Fruit fly (Drosophila melanogaster) whole organism, embryonic: ENCODE results near the gene CG12723.

ENCODE experiments used
- Ada2b ChIP-seq: fragments of 200-800 bp; sonication (Bioruptor generic); IDR thresholded peaks from 2 replicates; pipeline ENCODE4 v1.3.6; 2022; ENCODE audit warnings: missing biosample characterization, missing genetic modification characterization
- Asciz ChIP-seq: fragments of 200-800 bp; sonication (Bioruptor generic); optimal IDR thresholded peaks from 2 replicates; lab custom pipeline; 2017; ENCODE audit warnings: missing biosample characterization, mild to moderate bottlenecking, missing genetic modification characterization, missing genetic modification reagents
- Atf6 ChIP-seq: fragments of 200-800 bp; sonication (Bioruptor generic); IDR thresholded peaks from 2 replicates; pipeline ENCODE4 v1.3.6; 2022; ENCODE audit warnings: missing biosample characterization, missing genetic modification characterization
- CG10147 ChIP-seq: fragments of 200-800 bp; sonication (Bioruptor generic); optimal IDR thresholded peaks from 2 replicates; lab custom pipeline; 2019; ENCODE audit warnings: missing biosample characterization, mild to moderate bottlenecking, missing genetic modification characterization, moderate library complexity
- CG10431 ChIP-seq: fragments of 200-800 bp; sonication (Bioruptor generic); optimal IDR thresholded peaks from 3 replicates; lab custom pipeline; 2018; ENCODE audit warnings: missing biosample characterization, mild to moderate bottlenecking, missing genetic modification characterization
- CG10462 ChIP-seq: fragments of 200-800 bp; sonication (Bioruptor generic); optimal IDR thresholded peaks from 2 replicates; lab custom pipeline; 2016; ENCODE audit warnings: missing biosample characterization, missing genetic modification characterization
- CG12236 ChIP-seq: fragments of 200-800 bp; sonication (Bioruptor generic); optimal IDR thresholded peaks from 2 replicates; lab custom pipeline; 2016; ENCODE audit warnings: missing biosample characterization, missing genetic modification characterization
- CG13287 ChIP-seq: fragments of 200-800 bp; sonication (Bioruptor generic); IDR thresholded peaks from 2 replicates; pipeline ENCODE4 v1.3.6; 2022; ENCODE audit warnings: missing biosample characterization, missing genetic modification characterization; ENCODE audit not compliant: partially characterized antibody
- CG14050 ChIP-seq: fragments of 200-800 bp; sonication (Bioruptor generic); IDR thresholded peaks from 3 replicates; pipeline ENCODE4 v1.3.6; 2022; ENCODE audit warnings: missing biosample characterization, missing genetic modification characterization
- CG14441 ChIP-seq: fragments of 200-800 bp; sonication (Bioruptor generic); IDR thresholded peaks from 2 replicates; pipeline ENCODE4 v1.3.6; 2022; ENCODE audit warnings: missing biosample characterization, missing genetic modification characterization
- CG14860 ChIP-seq: fragments of 200-800 bp; sonication (Bioruptor generic); IDR thresholded peaks from 3 replicates; pipeline ENCODE4 v1.3.6; 2022; ENCODE audit warnings: missing biosample characterization, missing genetic modification characterization; ENCODE audit not compliant: partially characterized antibody
- CG16779 ChIP-seq: fragments of 200-800 bp; sonication (Bioruptor generic); IDR thresholded peaks from 2 replicates; pipeline ENCODE4 v1.3.6; 2022; ENCODE audit warnings: missing biosample characterization, missing genetic modification characterization
- CG16813 ChIP-seq: fragments of 200-800 bp; sonication (Bioruptor generic); IDR thresholded peaks from 3 replicates; pipeline ENCODE4 v1.3.6; 2022; ENCODE audit warnings: missing biosample characterization, missing genetic modification characterization; ENCODE audit not compliant: partially characterized antibody
- CG30403 ChIP-seq: fragments of 200-800 bp; sonication (Bioruptor generic); optimal IDR thresholded peaks from 3 replicates; lab custom pipeline; 2016; ENCODE audit warnings: missing biosample characterization, missing genetic modification characterization
- CG32772 ChIP-seq: fragments of 200-800 bp; sonication (Bioruptor generic); IDR thresholded peaks from 2 replicates; pipeline ENCODE4 v1.3.6; 2022; ENCODE audit warnings: missing biosample characterization, missing genetic modification characterization
- CG33557 ChIP-seq: fragments of 200-800 bp; sonication (Bioruptor generic); optimal IDR thresholded peaks from 2 replicates; lab custom pipeline; 2019; ENCODE audit warnings: missing biosample characterization, mild to moderate bottlenecking, missing genetic modification characterization, moderate library complexity
- CG4730 ChIP-seq: fragments of 200-800 bp; sonication (Bioruptor generic); IDR thresholded peaks from 2 replicates; pipeline ENCODE4 v1.3.6; 2022; ENCODE audit warnings: missing biosample characterization, missing genetic modification characterization
- CG6175 ChIP-seq: fragments of 200-800 bp; sonication (Bioruptor generic); IDR thresholded peaks from 3 replicates; pipeline ENCODE4 v1.3.6; 2022; ENCODE audit warnings: missing biosample characterization, missing genetic modification characterization
- CG6765 ChIP-seq: fragments of 200-800 bp; sonication (Bioruptor generic); optimal IDR thresholded peaks from 3 replicates; lab custom pipeline; 2017; ENCODE audit warnings: missing biosample characterization, mild to moderate bottlenecking, missing genetic modification characterization
- CG7786 ChIP-seq: fragments of 200-800 bp; sonication (Bioruptor generic); optimal IDR thresholded peaks from 2 replicates; lab custom pipeline; 2016; ENCODE audit warnings: missing biosample characterization, missing genetic modification characterization
- CG8290 ChIP-seq, 3 experiments: fragments of 200-800 bp; sonication (Bioruptor generic); optimal IDR thresholded peaks; 2 replicates each; lab custom pipeline; 2016 to 2019; ENCODE audit warnings: missing biosample characterization in 3 of 3, missing genetic modification characterization in 3 of 3, mild to moderate bottlenecking in 2 of 3, moderate library complexity in 1 of 3
- CG9817 ChIP-seq: fragments of 200-800 bp; sonication (Bioruptor generic); optimal IDR thresholded peaks from 2 replicates; lab custom pipeline; 2018; ENCODE audit warnings: missing biosample characterization, mild to moderate bottlenecking, missing genetic modification characterization, moderate library complexity
- Doc3 ChIP-seq: fragments of 200-800 bp; sonication (Bioruptor generic); IDR thresholded peaks from 3 replicates; pipeline ENCODE4 v1.3.6; 2022; ENCODE audit warnings: missing biosample characterization, missing genetic modification characterization; ENCODE audit not compliant: partially characterized antibody
- HLH3B ChIP-seq: fragments of 200-800 bp; sonication (Bioruptor generic); IDR thresholded peaks from 2 replicates; pipeline ENCODE4 v1.3.6; 2022; ENCODE audit warnings: missing biosample characterization, missing genetic modification characterization
- Hand ChIP-seq: fragments of 200-800 bp; sonication (Bioruptor generic); optimal IDR thresholded peaks from 2 replicates; lab custom pipeline; 2017; ENCODE audit warnings: mild to moderate bottlenecking, missing biosample characterization, missing genetic modification reagents, missing genetic modification characterization
- HmgZ ChIP-seq: fragments of 200-800 bp; sonication (Bioruptor generic); optimal IDR thresholded peaks from 2 replicates; lab custom pipeline; 2018; ENCODE audit warnings: missing biosample characterization, mild to moderate bottlenecking, missing genetic modification characterization
- Hmr ChIP-seq: fragments of 200-800 bp; sonication (Bioruptor generic); optimal IDR thresholded peaks from 3 replicates; lab custom pipeline; 2017; ENCODE audit warnings: mild to moderate bottlenecking, missing biosample characterization, missing genetic modification reagents, missing genetic modification characterization
- Med ChIP-seq: fragments of 200-800 bp; sonication (Bioruptor generic); peaks from one replicate; lab custom pipeline; 2016; ENCODE audit warnings: missing biosample characterization, missing genetic modification characterization, mild to moderate bottlenecking, inconsistent platforms, moderate library complexity
- Mrtf ChIP-seq: fragments of 200-800 bp; sonication (Bioruptor generic); IDR thresholded peaks from 3 replicates; pipeline ENCODE4 v1.3.6; 2022; ENCODE audit warnings: missing biosample characterization, missing genetic modification characterization
- Ravus ChIP-seq: fragments of 200-800 bp; sonication (Bioruptor generic); IDR thresholded peaks from 2 replicates; pipeline ENCODE4 v1.3.6; 2022; ENCODE audit warnings: missing biosample characterization, missing genetic modification characterization
- Side ChIP-seq: fragments of 200-800 bp; sonication (Bioruptor generic); optimal IDR thresholded peaks from 2 replicates; lab custom pipeline; 2016; ENCODE audit warnings: missing biosample characterization, missing genetic modification characterization
- Trl ChIP-seq, 3 experiments: fragments of >200 bp in 2 of 3; fragments of 200-800 bp in 1 of 3; sonication (Bioruptor generic) in 1 of 3; optimal IDR thresholded peaks; 2 replicates in 1 of 3; 3 replicates in 2 of 3; lab custom pipeline; 2016 to 2017; ENCODE audit warnings: missing biosample characterization in 1 of 3, missing genetic modification characterization in 1 of 3
- ash1 ChIP-seq: fragments of 200-800 bp; sonication (Bioruptor generic); optimal IDR thresholded peaks from 2 replicates; lab custom pipeline; 2018; ENCODE audit warnings: missing biosample characterization, mild to moderate bottlenecking, missing genetic modification characterization
- bbx ChIP-seq: fragments of 200-800 bp; sonication (Bioruptor generic); IDR thresholded peaks from 2 replicates; pipeline ENCODE4 v1.3.6; 2022; ENCODE audit warnings: missing biosample characterization, missing genetic modification characterization; ENCODE audit not compliant: partially characterized antibody
- cad ChIP-seq: fragments of >200 bp; optimal IDR thresholded peaks from 2 replicates; lab custom pipeline; 2017; ENCODE audit warnings: missing biosample characterization, missing genetic modification characterization
- cas ChIP-seq: fragments of 200-800 bp; sonication (Bioruptor generic); IDR thresholded peaks from 2 replicates; pipeline ENCODE4 v1.3.6; 2022; ENCODE audit warnings: missing biosample characterization, missing genetic modification characterization
- chif ChIP-seq, 2 experiments: fragments of 200-800 bp; sonication (Bioruptor generic); optimal IDR thresholded peaks; 3 replicates each; lab custom pipeline; 2016; ENCODE audit warnings: missing biosample characterization in 2 of 2, missing genetic modification characterization in 2 of 2
- gsb ChIP-seq: fragments of 200-800 bp; sonication (Bioruptor generic); IDR thresholded peaks from 2 replicates; pipeline ENCODE4 v1.3.6; 2022; ENCODE audit warnings: missing biosample characterization, missing genetic modification characterization
- h ChIP-seq: fragments of >200 bp; optimal IDR thresholded peaks from 2 replicates; lab custom pipeline; 2017
- hkb ChIP-seq, 2 experiments: fragments of 200-800 bp in 1 of 2; fragments of >200 bp in 1 of 2; sonication (Bioruptor generic) in 1 of 2; IDR thresholded peaks in 1 of 2; optimal IDR thresholded peaks in 1 of 2; 2 replicates each; pipeline versions ENCODE4 v1.3.6 to Lab custom; 2017 to 2022; ENCODE audit warnings: missing biosample characterization in 1 of 2, missing genetic modification characterization in 1 of 2
- kah ChIP-seq: fragments of 200-800 bp; sonication (Bioruptor generic); optimal IDR thresholded peaks from 2 replicates; lab custom pipeline; 2018; ENCODE audit warnings: missing biosample characterization, mild to moderate bottlenecking, missing genetic modification characterization
- luna ChIP-seq: fragments of 200-800 bp; sonication (Bioruptor generic); optimal IDR thresholded peaks from 2 replicates; lab custom pipeline; 2016; ENCODE audit warnings: missing biosample characterization, missing genetic modification characterization
- odd ChIP-seq: fragments of 200-800 bp; sonication (Bioruptor generic); optimal IDR thresholded peaks from 2 replicates; lab custom pipeline; 2017; ENCODE audit warnings: missing biosample characterization, mild to moderate bottlenecking, missing genetic modification characterization
- pfk ChIP-seq: fragments of 200-800 bp; sonication (Bioruptor generic); optimal IDR thresholded peaks from 2 replicates; lab custom pipeline; 2018; ENCODE audit warnings: missing biosample characterization, mild to moderate bottlenecking, missing genetic modification characterization, moderate library complexity
- pzg ChIP-seq: fragments of 200-800 bp; sonication (Bioruptor generic); optimal IDR thresholded peaks from 3 replicates; lab custom pipeline; 2018; ENCODE audit warnings: missing biosample characterization, mild to moderate bottlenecking, missing genetic modification characterization, moderate library complexity
- tgo ChIP-seq: fragments of 200-800 bp; sonication (Bioruptor generic); IDR thresholded peaks from 3 replicates; pipeline ENCODE4 v1.3.6; 2022; ENCODE audit warnings: missing biosample characterization, missing genetic modification characterization
- zen ChIP-seq: fragments of 200-800 bp; sonication (Bioruptor generic); optimal IDR thresholded peaks from 3 replicates; lab custom pipeline; 2018; ENCODE audit warnings: missing biosample characterization, mild to moderate bottlenecking, missing genetic modification characterization, moderate library complexity

Gene CG12723

DNA sequence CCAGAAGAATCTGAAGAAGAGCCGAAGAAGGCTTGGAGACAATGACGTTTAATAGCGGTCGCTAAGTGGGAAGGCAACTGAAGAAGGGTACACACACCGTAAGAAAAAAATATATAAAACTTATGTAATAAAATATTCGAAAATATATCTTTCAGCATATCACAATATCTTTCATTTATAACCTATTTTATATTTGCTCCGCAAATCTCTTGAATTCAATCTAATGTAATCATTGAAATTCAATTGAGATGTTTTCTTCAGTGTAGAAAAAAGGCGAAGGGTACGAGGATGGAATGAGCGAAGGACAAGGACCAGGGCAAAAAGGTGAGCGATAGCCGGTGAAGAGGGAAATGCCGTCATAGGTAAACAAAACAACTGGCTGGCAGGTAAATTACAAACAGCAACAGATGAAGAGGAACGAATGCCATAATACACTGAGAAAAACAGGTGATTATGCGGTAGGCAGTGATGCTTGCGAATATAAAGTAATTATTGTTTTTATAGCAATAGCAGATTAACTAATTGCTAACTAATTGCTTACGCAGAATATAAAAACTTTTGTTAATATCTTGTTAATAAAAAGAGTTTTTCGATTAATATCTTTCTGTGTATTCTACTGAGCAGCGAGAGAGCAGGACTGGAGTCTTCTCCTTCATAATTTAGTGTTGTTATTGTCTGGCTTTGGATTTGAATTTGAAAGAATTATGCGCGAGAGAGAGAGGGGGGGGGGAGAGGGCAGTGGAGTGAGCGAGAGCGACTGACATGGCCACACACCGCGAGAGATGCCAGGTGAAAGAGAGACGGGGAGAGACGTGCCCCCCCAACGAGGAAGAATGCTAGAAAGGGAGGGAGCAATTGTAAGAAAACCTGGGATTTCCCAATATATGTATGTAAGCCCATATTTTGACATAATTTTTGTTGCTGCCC is 42.4 kb upstream of the CG12723 start (continued):
- peak; percentile 76 for TF ChIP-seq Asciz (GFP tag; lab: Kevin White, UChicago)
- TF ChIP-seq cas: no peak; the same call in 1 of the 2 replicates
- TF ChIP-seq kah: peak; percentile 43
- TF ChIP-seq hkb (optimal IDR thresholded peaks at IDR 0.05; lab: Kevin White, UChicago): no peak
- TF ChIP-seq hkb (GFP tag; IDR thresholded peaks at IDR 0.05; lab: Robert Waterston, UW): peak; percentile 84
- TF ChIP-seq CG16779 (GFP tag; lab: Robert Waterston, UW): no peak
- TF ChIP-seq pfk: no peak
- peak; percentile 76 for TF ChIP-seq CG8290 (GFP tag; optimal IDR thresholded peaks at IDR 0.05; lab: Kevin White, UChicago)
- peak; percentile 14 to 34 for TF ChIP-seq CG8290 (tag; optimal IDR thresholded peaks at IDR 0.05; lab: Kevin White, UChicago)
- peak; percentile 72 for TF ChIP-seq CG14050 (GFP tag; lab: Robert Waterston, UW)
- TF ChIP-seq CG4730 (GFP tag; lab: Robert Waterston, UW): peak; percentile 81
- TF ChIP-seq CG14441 (GFP tag; lab: Robert Waterston, UW): peak; percentile 67
- peak; percentile 46 for TF ChIP-seq Hand
- peak; percentile 60; the same call in 1 of the 2 replicates for TF ChIP-seq Atf6
- TF ChIP-seq Doc3 (GFP tag; lab: Robert Waterston, UW): no peak
- TF ChIP-seq Trl (optimal IDR thresholded peaks at IDR 0.05; lab: Kevin White, UChicago): peak; percentile 23 to 47
- peak; percentile 84 for TF ChIP-seq Trl (GFP tag; optimal IDR thresholded peaks at IDR 0.05; lab: Kevin White, UChicago)
- peak; percentile 84 for TF ChIP-seq CG30403 (GFP tag; lab: Kevin White, UChicago)
- peak; percentile 62 for TF ChIP-seq CG12236 (GFP tag; lab: Kevin White, UChicago)
- TF ChIP-seq CG33557 (GFP tag; lab: Kevin White, UChicago): peak; percentile 94
- peak; percentile 33 for TF ChIP-seq HmgZ
- TF ChIP-seq HLH3B (GFP tag; lab: Robert Waterston, UW): peak; percentile 74
- peak; percentile 74; the same call in 1 of the 3 replicates for TF ChIP-seq CG6175 (GFP tag; lab: Robert Waterston, UW)
- no peak for TF ChIP-seq CG16813
- TF ChIP-seq CG13287 (GFP tag; lab: Robert Waterston, UW): no peak
- TF ChIP-seq cad (GFP tag; lab: Kevin White, UChicago): no peak
- peak; percentile 44 for TF ChIP-seq CG9817 (tag; lab: Kevin White, UChicago)
- TF ChIP-seq chif (GFP tag; optimal IDR thresholded peaks at IDR 0.05; lab: Kevin White, UChicago): peak; percentile 82 to 92
- TF ChIP-seq CG6765 (GFP tag; lab: Kevin White, UChicago): no peak
- TF ChIP-seq bbx (GFP tag; lab: Robert Waterston, UW): no peak
- peak; percentile 17 for TF ChIP-seq Ravus (GFP tag; lab: Robert Waterston, UW)
- no peak for TF ChIP-seq luna (GFP tag; lab: Kevin White, UChicago)
- TF ChIP-seq zen (tag; lab: Kevin White, UChicago): peak; percentile 97
- peak; percentile 47 for TF ChIP-seq CG10462 (GFP tag; lab: Kevin White, UChicago)
- TF ChIP-seq CG32772 (GFP tag; lab: Robert Waterston, UW): peak; percentile 81
- peak; percentile 46 for TF ChIP-seq odd
- peak; percentile 38 for TF ChIP-seq Hmr (GFP tag; lab: Kevin White, UChicago)
- TF ChIP-seq tgo (GFP tag; lab: Robert Waterston, UW): peak; percentile 79
- peak; percentile 46 for TF ChIP-seq CG10147 (GFP tag; lab: Kevin White, UChicago)
- no peak for TF ChIP-seq pzg (GFP tag; lab: Kevin White, UChicago)
- TF ChIP-seq CG7786 (GFP tag; lab: Kevin White, UChicago): peak; percentile 74
- peak; percentile 85 for TF ChIP-seq Side (GFP tag; lab: Kevin White, UChicago)
- peak; percentile 84 for TF ChIP-seq Ada2b (GFP tag; lab: Robert Waterston, UW)
- TF ChIP-seq Mrtf: peak; percentile 70
- no peak for TF ChIP-seq CG14860 (GFP tag; lab: Robert Waterston, UW)
- peak; percentile 96 for TF ChIP-seq Med
- TF ChIP-seq ash1 (GFP tag; lab: Kevin White, UChicago): no peak
- TF ChIP-seq CG10431 (GFP tag; lab: Kevin White, UChicago): peak; percentile 29
- TF ChIP-seq h (lab: Kevin White, UChicago): no peak
- no peak for TF ChIP-seq gsb (GFP tag; lab: Robert Waterston, UW)
